Fruit fly (Drosophila melanogaster) whole organism, embryonic: ENCODE measurements around the gene CG16710.

Experiments used
- Asciz ChIP-seq: fragments of 200-800 bp; sonication (Bioruptor generic); optimal IDR thresholded peaks from 2 replicates; lab custom pipeline; 2017; ENCODE audit warnings: missing biosample characterization, mild to moderate bottlenecking, missing genetic modification characterization, missing genetic modification reagents
- BEAF-32 ChIP-seq: fragments of 200-800 bp; sonication (Bioruptor generic); optimal IDR thresholded peaks from 3 replicates; lab custom pipeline; 2017; ENCODE audit warnings: missing biosample characterization, missing genetic modification characterization, mild to moderate bottlenecking, moderate library complexity, missing genetic modification reagents
- CG10565 ChIP-seq: fragments of 200-800 bp; sonication (Bioruptor generic); optimal IDR thresholded peaks from 3 replicates; lab custom pipeline; 2016; ENCODE audit warnings: missing biosample characterization, mild to moderate bottlenecking, missing genetic modification characterization
- CG12219 ChIP-seq: fragments of 200-800 bp; sonication (Bioruptor generic); optimal IDR thresholded peaks from 3 replicates; lab custom pipeline; 2018; ENCODE audit warnings: missing biosample characterization, mild to moderate bottlenecking, missing genetic modification characterization
- CG14014 ChIP-seq: fragments of 200-800 bp; sonication (Bioruptor generic); IDR thresholded peaks from 2 replicates; pipeline ENCODE4 v1.3.6; 2022; ENCODE audit warnings: missing biosample characterization, missing genetic modification characterization
- CG1602 ChIP-seq: fragments of 200-800 bp; sonication (Bioruptor generic); optimal IDR thresholded peaks from 3 replicates; lab custom pipeline; 2016; ENCODE audit warnings: missing biosample characterization, missing genetic modification characterization
- CG16815 ChIP-seq: fragments of 200-800 bp; sonication (Bioruptor generic); optimal IDR thresholded peaks from 3 replicates; lab custom pipeline; 2017; ENCODE audit warnings: missing biosample characterization, mild to moderate bottlenecking, missing genetic modification characterization
- CG17829 ChIP-seq: fragments of 200-800 bp; optimal IDR thresholded peaks from 2 replicates; lab custom pipeline; 2019; ENCODE audit warnings: missing biosample characterization, mild to moderate bottlenecking, missing genetic modification characterization, moderate library complexity
- CG34376 ChIP-seq: fragments of 200-800 bp; sonication (Bioruptor generic); optimal IDR thresholded peaks from 2 replicates; lab custom pipeline; 2018; ENCODE audit warnings: missing biosample characterization, mild to moderate bottlenecking, missing genetic modification characterization
- CG4707 ChIP-seq: fragments of 200-800 bp; sonication (Bioruptor generic); optimal IDR thresholded peaks from 2 replicates; lab custom pipeline; 2018; ENCODE audit warnings: missing biosample characterization, mild to moderate bottlenecking, missing genetic modification characterization, moderate library complexity
- CG6683 ChIP-seq: fragments of 200-800 bp; sonication (Bioruptor generic); optimal IDR thresholded peaks from 2 replicates; lab custom pipeline; 2017; ENCODE audit warnings: missing biosample characterization, mild to moderate bottlenecking, missing genetic modification characterization, missing genetic modification reagents
- CG6791 ChIP-seq: fragments of 200-800 bp; sonication (Bioruptor generic); IDR thresholded peaks from 3 replicates; pipeline ENCODE4 v1.3.6; 2022; ENCODE audit warnings: missing biosample characterization, missing genetic modification characterization; ENCODE audit not compliant: partially characterized antibody
- CG7963 ChIP-seq: fragments of 200-800 bp; sonication (Bioruptor generic); IDR thresholded peaks from 3 replicates; pipeline ENCODE4 v1.3.6; 2022; ENCODE audit warnings: missing biosample characterization, missing genetic modification characterization; ENCODE audit not compliant: partially characterized antibody
- CG7987 ChIP-seq: fragments of 200-800 bp; sonication (Bioruptor generic); optimal IDR thresholded peaks from 2 replicates; lab custom pipeline; 2018; ENCODE audit warnings: missing biosample characterization, mild to moderate bottlenecking, missing genetic modification characterization, moderate library complexity
- CG8290 ChIP-seq, 3 experiments: fragments of 200-800 bp; sonication (Bioruptor generic); optimal IDR thresholded peaks; 2 replicates each; lab custom pipeline; 2016 to 2019; ENCODE audit warnings: missing biosample characterization in 3 of 3, missing genetic modification characterization in 3 of 3, mild to moderate bottlenecking in 2 of 3, moderate library complexity in 1 of 3
- CG8388 ChIP-seq: fragments of 200-800 bp; sonication (Bioruptor generic); optimal IDR thresholded peaks from 2 replicates; lab custom pipeline; 2019; ENCODE audit warnings: missing biosample characterization, mild to moderate bottlenecking, missing genetic modification characterization, moderate library complexity
- Dp ChIP-seq: fragments of 200-800 bp; sonication (Bioruptor generic); optimal IDR thresholded peaks from 2 replicates; lab custom pipeline; 2018; ENCODE audit warnings: missing biosample characterization, mild to moderate bottlenecking, missing genetic modification characterization, moderate library complexity
- Fer1 ChIP-seq: fragments of 200-800 bp; sonication (Bioruptor generic); optimal IDR thresholded peaks from 2 replicates; lab custom pipeline; 2017; ENCODE audit warnings: missing biosample characterization, mild to moderate bottlenecking, missing genetic modification characterization
- HLHmδ ChIP-seq: fragments of 200-800 bp; sonication (Bioruptor generic); optimal IDR thresholded peaks from 2 replicates; lab custom pipeline; 2018; ENCODE audit warnings: missing biosample characterization, mild to moderate bottlenecking, missing genetic modification characterization, moderate library complexity
- Max ChIP-seq: fragments of 200-800 bp; sonication (Bioruptor generic); optimal IDR thresholded peaks from 2 replicates; lab custom pipeline; 2016; ENCODE audit warnings: missing biosample characterization, mild to moderate bottlenecking, missing genetic modification characterization
- Meics ChIP-seq: fragments of 200-800 bp; sonication (Bioruptor generic); optimal IDR thresholded peaks from 2 replicates; lab custom pipeline; 2017; ENCODE audit warnings: missing biosample characterization, mild to moderate bottlenecking, missing genetic modification characterization
- Oaz ChIP-seq: fragments of 200-800 bp; sonication (Bioruptor generic); IDR thresholded peaks from 2 replicates; pipeline ENCODE4 v1.3.6; 2022; ENCODE audit warnings: missing biosample characterization, missing genetic modification characterization
- Sry-β ChIP-seq: fragments of 200-800 bp; sonication (Bioruptor generic); optimal IDR thresholded peaks from 2 replicates; lab custom pipeline; 2018; ENCODE audit warnings: missing biosample characterization, mild to moderate bottlenecking, missing genetic modification characterization, moderate library complexity
- Stat92E ChIP-seq, 3 experiments: fragments of >200 bp in 2 of 3; fragments of 200-800 bp in 1 of 3; sonication (Bioruptor generic) in 1 of 3; optimal IDR thresholded peaks; 2 replicates each; lab custom pipeline; 2017 to 2019; ENCODE audit warnings: missing biosample characterization in 3 of 3, missing genetic modification characterization in 3 of 3, mild to moderate bottlenecking in 1 of 3, moderate library complexity in 1 of 3
- Xrp1 ChIP-seq: fragments of 200-800 bp; sonication (Bioruptor generic); IDR thresholded peaks from 2 replicates; pipeline ENCODE4 v1.3.6; 2022; ENCODE audit warnings: missing biosample characterization, missing genetic modification characterization
- abd-A ChIP-seq: fragments of 200-800 bp; sonication (Bioruptor generic); optimal IDR thresholded peaks from 3 replicates; lab custom pipeline; 2019; ENCODE audit warnings: missing biosample characterization, mild to moderate bottlenecking, missing genetic modification characterization, moderate library complexity
- ash1 ChIP-seq: fragments of 200-800 bp; sonication (Bioruptor generic); optimal IDR thresholded peaks from 2 replicates; lab custom pipeline; 2018; ENCODE audit warnings: missing biosample characterization, mild to moderate bottlenecking, missing genetic modification characterization
- caup ChIP-seq: fragments of 200-800 bp; sonication (Bioruptor generic); optimal IDR thresholded peaks from 3 replicates; lab custom pipeline; 2017; ENCODE audit warnings: missing biosample characterization, mild to moderate bottlenecking, missing genetic modification characterization, moderate library complexity; ENCODE audit not compliant: severe bottlenecking
- dan ChIP-seq: fragments of 200-800 bp; sonication (Bioruptor generic); IDR thresholded peaks from 2 replicates; pipeline ENCODE4 v1.3.6; 2022; ENCODE audit warnings: missing biosample characterization, missing genetic modification characterization
- danr ChIP-seq: fragments of 200-800 bp; sonication (Bioruptor generic); IDR thresholded peaks from 2 replicates; pipeline ENCODE4 v1.3.6; 2022; ENCODE audit warnings: missing biosample characterization, missing genetic modification characterization
- ems ChIP-seq: fragments of 200-800 bp; sonication (Bioruptor generic); optimal IDR thresholded peaks from 3 replicates; lab custom pipeline; 2016; ENCODE audit warnings: missing biosample characterization, missing genetic modification characterization
- grau ChIP-seq: fragments of 200-800 bp; optimal IDR thresholded peaks from 3 replicates; lab custom pipeline; 2019; ENCODE audit warnings: missing biosample characterization, mild to moderate bottlenecking, missing genetic modification characterization, moderate library complexity
- klu ChIP-seq: fragments of 200-800 bp; sonication (Bioruptor generic); IDR thresholded peaks from 2 replicates; pipeline ENCODE4 v1.3.6; 2022; ENCODE audit warnings: missing biosample characterization, missing genetic modification characterization
- lola ChIP-seq, 3 experiments: fragments of >200 bp in 2 of 3; fragments of 200-800 bp in 1 of 3; sonication (Bioruptor generic) in 1 of 3; optimal IDR thresholded peaks; 2 replicates each; lab custom pipeline; 2017 to 2019; ENCODE audit warnings: missing biosample characterization in 3 of 3, missing genetic modification characterization in 3 of 3, mild to moderate bottlenecking in 1 of 3, moderate library complexity in 1 of 3
- lov ChIP-seq, 2 experiments: fragments of 200-800 bp in 1 of 2; fragments of >200 bp in 1 of 2; sonication (Bioruptor generic) in 1 of 2; IDR thresholded peaks in 1 of 2; optimal IDR thresholded peaks in 1 of 2; 2 replicates in 1 of 2; 3 replicates in 1 of 2; pipeline versions ENCODE4 v1.3.6 to Lab custom; 2017 to 2022; ENCODE audit warnings: missing biosample characterization in 1 of 2, missing genetic modification characterization in 1 of 2
- nerfin-2 ChIP-seq: fragments of 200-800 bp; sonication (Bioruptor generic); IDR thresholded peaks from 2 replicates; pipeline ENCODE4 v1.3.6; 2022; ENCODE audit warnings: missing biosample characterization, missing genetic modification characterization; ENCODE audit not compliant: partially characterized antibody
- nmo ChIP-seq: fragments of 200-800 bp; sonication (Bioruptor generic); optimal IDR thresholded peaks from 2 replicates; lab custom pipeline; 2018; ENCODE audit warnings: missing biosample characterization, mild to moderate bottlenecking, missing genetic modification characterization, moderate library complexity
- nom ChIP-seq: fragments of 200-800 bp; sonication (Bioruptor generic); optimal IDR thresholded peaks from 2 replicates; lab custom pipeline; 2017; ENCODE audit warnings: missing biosample characterization, missing genetic modification characterization, mild to moderate bottlenecking, moderate library complexity, missing genetic modification reagents
- pita ChIP-seq: fragments of 200-800 bp; sonication (Bioruptor generic); optimal IDR thresholded peaks from 2 replicates; lab custom pipeline; 2017; ENCODE audit warnings: missing biosample characterization, mild to moderate bottlenecking, missing genetic modification characterization
- pros ChIP-seq: fragments of 200-800 bp; sonication (Bioruptor generic); optimal IDR thresholded peaks from 3 replicates; lab custom pipeline; 2019; ENCODE audit warnings: missing biosample characterization, mild to moderate bottlenecking, missing genetic modification characterization, moderate library complexity
- pzg ChIP-seq: fragments of 200-800 bp; sonication (Bioruptor generic); optimal IDR thresholded peaks from 3 replicates; lab custom pipeline; 2018; ENCODE audit warnings: missing biosample characterization, mild to moderate bottlenecking, missing genetic modification characterization, moderate library complexity
- sd ChIP-seq: fragments of 200-800 bp; sonication (Bioruptor generic); optimal IDR thresholded peaks from 3 replicates; lab custom pipeline; 2018; ENCODE audit warnings: missing biosample characterization, mild to moderate bottlenecking, missing genetic modification characterization, moderate library complexity
- seq ChIP-seq: fragments of 200-800 bp; sonication (Bioruptor generic); IDR thresholded peaks from 2 replicates; pipeline ENCODE4 v1.3.6; 2022; ENCODE audit warnings: missing biosample characterization, missing genetic modification characterization
- sim ChIP-seq: fragments of 200-800 bp; sonication (Bioruptor generic); IDR thresholded peaks from 2 replicates; pipeline ENCODE4 v1.3.6; 2022; ENCODE audit warnings: missing biosample characterization, missing genetic modification characterization
- ssp ChIP-seq: fragments of 200-800 bp; sonication (Bioruptor generic); IDR thresholded peaks from 2 replicates; pipeline ENCODE4 v1.3.6; 2022; ENCODE audit warnings: missing biosample characterization, missing genetic modification characterization
- twi ChIP-seq: fragments of 200-800 bp; optimal IDR thresholded peaks from 2 replicates; lab custom pipeline; 2019; ENCODE audit warnings: missing biosample characterization, mild to moderate bottlenecking, missing genetic modification characterization, moderate library complexity

Gene CG16710

dm6 chr3R:23729632-23730471 is 47.5 kb downstream of the CG16710 start (continued):
- TF ChIP-seq CG8388 (no peak), CG8290 (GFP tag; optimal IDR thresholded peaks at IDR 0.05; lab: Kevin White, UChicago) (peak; percentile 58), CG8290 (tag; optimal IDR thresholded peaks at IDR 0.05; lab: Kevin White, UChicago) (peak in 1 of 2 experiments; percentile 58), CG1602 (GFP tag; lab: Kevin White, UChicago) (no peak), dan (GFP tag; lab: Robert Waterston, UW) (no peak), CG34376 (GFP tag; lab: Kevin White, UChicago) (peak; percentile 96), nerfin-2 (peak; percentile 66), pita (GFP tag; lab: Kevin White, UChicago) (no peak), klu (GFP tag; lab: Robert Waterston, UW) (peak; percentile 30; the same call in 1 of the 2 replicates), HLHmδ (peak; percentile 46), CG7987 (GFP tag; lab: Kevin White, UChicago) (peak; percentile 19), lola (GFP tag; optimal IDR thresholded peaks at IDR 0.05; lab: Kevin White, UChicago) (no peak), grau (tag; lab: Kevin White, UChicago) (peak; percentile 14), ems (GFP tag; lab: Kevin White, UChicago) (no peak), CG12219 (GFP tag; lab: Kevin White, UChicago) (peak; percentile 45), pzg (no peak), CG10565 (GFP tag; lab: Kevin White, UChicago) (no peak), Dp (GFP tag; lab: Kevin White, UChicago) (no peak), Sry-β (GFP tag; lab: Kevin White, UChicago) (no peak), CG7963 (GFP tag; lab: Robert Waterston, UW) (peak; percentile 58; the same call in 2 of the 3 replicates), Xrp1 (peak; percentile 16; the same call in 1 of the 2 replicates), Stat92E (GFP tag; optimal IDR thresholded peaks at IDR 0.05; lab: Kevin White, UChicago) (peak in 2 of 3 experiments; percentile 65 to 92), CG14014 (no peak), danr (GFP tag; lab: Robert Waterston, UW) (no peak), CG6683 (no peak), Max (GFP tag; lab: Kevin White, UChicago) (no peak), CG16815 (no peak), sd (tag; lab: Kevin White, UChicago) (peak; percentile 92), CG17829 (tag; lab: Kevin White, UChicago) (peak; percentile 9), twi (tag; lab: Kevin White, UChicago) (no peak), Oaz (GFP tag; lab: Robert Waterston, UW) (no peak), Meics (GFP tag; lab: Kevin White, UChicago) (no peak), BEAF-32 (GFP tag; lab: Kevin White, UChicago) (no peak), ssp (GFP tag; lab: Robert Waterston, UW) (no peak), sim (GFP tag; lab: Robert Waterston, UW) (no peak), CG6791 (GFP tag; lab: Robert Waterston, UW) (peak; percentile 88; the same call in 2 of the 3 replicates), Fer1 (peak; percentile 26), seq (no peak), nom (GFP tag; lab: Kevin White, UChicago) (peak; percentile 61), nmo (GFP tag; lab: Kevin White, UChicago) (no peak), lov (optimal IDR thresholded peaks at IDR 0.05; lab: Kevin White, UChicago) (no peak), lov (GFP tag; IDR thresholded peaks at IDR 0.05; lab: Robert Waterston, UW) (no peak), ash1 (GFP tag; lab: Kevin White, UChicago) (no peak), Asciz (GFP tag; lab: Kevin White, UChicago) (no peak), abd-A (tag; lab: Kevin White, UChicago) (peak; percentile 24), pros (GFP tag; lab: Kevin White, UChicago) (peak; percentile 89), CG4707 (GFP tag; lab: Kevin White, UChicago) (no peak), caup (no peak)
